Fruit fly (Drosophila melanogaster): Measurements from ENCODE around the gene CG17375.

The CG17375 gene

DNA sequence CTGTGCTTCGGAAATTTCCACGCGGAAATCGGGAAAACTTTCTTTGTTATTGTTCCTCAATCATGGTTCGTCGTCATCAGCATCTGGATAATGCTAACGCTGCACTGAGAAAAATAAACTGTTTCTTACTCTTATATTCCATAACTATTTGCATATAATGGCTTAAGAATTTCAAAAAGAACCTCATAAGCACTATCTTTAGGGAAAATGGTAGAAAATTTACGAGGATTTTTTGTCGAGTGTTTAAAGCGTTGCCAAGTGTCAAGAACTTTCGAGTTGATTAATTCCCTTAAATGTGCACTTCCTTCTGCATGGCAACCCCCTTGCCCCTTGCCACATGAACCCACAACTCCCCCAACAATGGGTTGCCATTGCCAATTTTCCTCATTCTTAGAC lies 17.6 kb downstream of the CG17375 start (continued):
- TF ChIP-seq Six4 (GFP tag; optimal IDR thresholded peaks at IDR 0.05) (peak; percentile 33), HmgD (GFP tag; optimal IDR thresholded peaks at IDR 0.05) (no peak), gcm2 (GFP tag; optimal IDR thresholded peaks at IDR 0.05) (no peak), en (GFP tag; optimal IDR thresholded peaks at IDR 0.05) (peak; percentile 43), CG4730 (GFP tag; IDR thresholded peaks at IDR 0.05) (no peak), CG16813 (GFP tag; IDR thresholded peaks at IDR 0.05; ENCODE audit: partially characterized antibody) (no peak), knrl (GFP tag; IDR thresholded peaks at IDR 0.05; ENCODE audit: partially characterized antibody) (no peak), CG14860 (GFP tag; IDR thresholded peaks at IDR 0.05; ENCODE audit: partially characterized antibody) (no peak), Aef1 (GFP tag; IDR thresholded peaks at IDR 0.05) (no peak; the same call in 2 of the 3 replicates), CG7556 (GFP tag; optimal IDR thresholded peaks at IDR 0.05) (peak; percentile 61), CG1832 (GFP tag; optimal IDR thresholded peaks at IDR 0.05) (no peak), gsb (GFP tag; IDR thresholded peaks at IDR 0.05) (no peak), ranshi (GFP tag; IDR thresholded peaks at IDR 0.05) (peak; percentile 49; the same call in 1 of the 2 replicates), Sox100B (GFP tag; optimal IDR thresholded peaks at IDR 0.05) (peak; percentile 64), Hsf (GFP tag; optimal IDR thresholded peaks at IDR 0.05) (peak; percentile 60), peb (GFP tag; IDR thresholded peaks at IDR 0.05) (no peak), insv (GFP tag; optimal IDR thresholded peaks at IDR 0.05) (no peak), ci (GFP tag; IDR thresholded peaks at IDR 0.05) (peak; percentile 27; the same call in 1 of the 3 replicates), Dp (GFP tag; optimal IDR thresholded peaks at IDR 0.05) (no peak), CG12219 (GFP tag; optimal IDR thresholded peaks at IDR 0.05) (peak; percentile 38), eyg (GFP tag; optimal IDR thresholded peaks at IDR 0.05) (peak; percentile 37), nom (GFP tag; optimal IDR thresholded peaks at IDR 0.05) (no peak), pum (GFP tag; optimal IDR thresholded peaks at IDR 0.05) (peak; percentile 32), Trl (optimal IDR thresholded peaks at IDR 0.05) (no peak), Trl (GFP tag; optimal IDR thresholded peaks at IDR 0.05) (peak; percentile 42), CG9437 (GFP tag; optimal IDR thresholded peaks at IDR 0.05) (peak; percentile 20), Hr39 (optimal IDR thresholded peaks at IDR 0.05) (no peak), CG14667 (GFP tag; IDR thresholded peaks at IDR 0.05) (no peak), HmgZ (tag; optimal IDR thresholded peaks at IDR 0.05) (no peak), Adf1 (GFP tag; IDR thresholded peaks at IDR 0.05) (no peak), disco-r (GFP tag; optimal IDR thresholded peaks at IDR 0.05) (no peak), Deaf1 (tag; optimal IDR thresholded peaks at IDR 0.05) (peak; percentile 71), Camta (GFP tag; optimal IDR thresholded peaks at IDR 0.05) (peak; percentile 51), Dll (GFP tag; IDR thresholded peaks at IDR 0.05; ENCODE audit: partially characterized antibody) (no peak), CG13424 (tag; optimal IDR thresholded peaks at IDR 0.05) (peak; percentile 48), Awh (GFP tag; IDR thresholded peaks at IDR 0.05) (no peak), chinmo (GFP tag; IDR thresholded peaks at IDR 0.05; ENCODE audit: partially characterized antibody) (no peak), CG2889 (GFP tag; IDR thresholded peaks at IDR 0.05) (no peak), CTCF (GFP tag; optimal IDR thresholded peaks at IDR 0.05) (no peak), Nf-YA (GFP tag; IDR thresholded peaks at IDR 0.05) (no peak), Ssrp (tag; optimal IDR thresholded peaks at IDR 0.05) (peak; percentile 66), Sox102F (GFP tag; optimal IDR thresholded peaks at IDR 0.05) (peak; percentile 78), abd-A (tag; optimal IDR thresholded peaks at IDR 0.05) (no peak), CG11504 (tag; optimal IDR thresholded peaks at IDR 0.05) (peak; percentile 47), esg (GFP tag; conservative IDR thresholded peaks at IDR 0.05) (no peak), Abd-B (GFP tag; optimal IDR thresholded peaks at IDR 0.05) (peak; percentile 17), dpn (GFP tag; optimal IDR thresholded peaks at IDR 0.05) (peak; percentile 54 to 61), CG32772 (GFP tag; IDR thresholded peaks at IDR 0.05) (peak; percentile 19; the same call in 1 of the 2 replicates), fd64A (GFP tag; optimal IDR thresholded peaks at IDR 0.05) (no peak), tx (GFP tag; optimal IDR thresholded peaks at IDR 0.05) (peak; percentile 53), CG9797 (GFP tag; optimal IDR thresholded peaks at IDR 0.05) (no peak), h (optimal IDR thresholded peaks at IDR 0.05) (no peak), aop (GFP tag; IDR thresholded peaks at IDR 0.05) (no peak)
